Fruit fly (Drosophila melanogaster): ENCODE measurements around the gene CG14105.

The CG14105 gene

dm6 chr3L:13450177-13450793, 23.8 kb upstream of the CG14105 start, which contains the start of the genes JMJD7 and CG10738 (continued):
- TF ChIP-seq Smox (GFP tag; optimal IDR thresholded peaks at IDR 0.05) = no peak
- no peak for TF ChIP-seq fd59A (GFP tag; optimal IDR thresholded peaks at IDR 0.05)
- peak; percentile 60 for TF ChIP-seq Eip78C (GFP tag)
- TF ChIP-seq CG11294 (GFP tag; IDR thresholded peaks at IDR 0.05) = peak; percentile 51; the same call in 1 of the 2 replicates
- peak; percentile 44 for TF ChIP-seq CG3032 (tag; optimal IDR thresholded peaks at IDR 0.05)
- peak; percentile 28 for TF ChIP-seq CG9139 (GFP tag; optimal IDR thresholded peaks at IDR 0.05)
- TF ChIP-seq pdm3 (GFP tag; optimal IDR thresholded peaks at IDR 0.05) = peak; percentile 49
- TF ChIP-seq dac (GFP tag; optimal IDR thresholded peaks at IDR 0.05) = no peak
- peak; percentile 38; the same call in 2 of the 3 replicates for TF ChIP-seq CG8119 (GFP tag; IDR thresholded peaks at IDR 0.05)
- peak; percentile 10 for TF ChIP-seq fd85E (GFP tag; optimal IDR thresholded peaks at IDR 0.05)
- peak; percentile 52 for TF ChIP-seq net (GFP tag; optimal IDR thresholded peaks at IDR 0.05)
- TF ChIP-seq Eip93F (GFP tag; optimal IDR thresholded peaks at IDR 0.05) = no peak
- peak; percentile 23 for TF ChIP-seq Sox14 (GFP tag; optimal IDR thresholded peaks at IDR 0.05)
- TF ChIP-seq CG3919 (GFP tag; optimal IDR thresholded peaks at IDR 0.05) = peak; percentile 89
- TF ChIP-seq CG32006 (GFP tag; optimal IDR thresholded peaks at IDR 0.05) = peak; percentile 42
- peak; percentile 81 for TF ChIP-seq svp (GFP tag)
- TF ChIP-seq Hr4 (GFP tag; optimal IDR thresholded peaks at IDR 0.05) = peak; percentile 30
- TF ChIP-seq CG11902 (GFP tag; optimal IDR thresholded peaks at IDR 0.05) = peak; percentile 66
- peak; percentile 76 for TF ChIP-seq Met (GFP tag; optimal IDR thresholded peaks at IDR 0.05)
- no peak for TF ChIP-seq CG1621 (tag; optimal IDR thresholded peaks at IDR 0.05)
- peak; percentile 66 for TF ChIP-seq esn (GFP tag; optimal IDR thresholded peaks at IDR 0.05)
- TF ChIP-seq dsx (GFP tag; optimal IDR thresholded peaks at IDR 0.05; ENCODE audit: poor library complexity, severe bottlenecking) = no peak
- TF ChIP-seq Hr39 (GFP tag; optimal IDR thresholded peaks at IDR 0.05) = no peak

DNA sequence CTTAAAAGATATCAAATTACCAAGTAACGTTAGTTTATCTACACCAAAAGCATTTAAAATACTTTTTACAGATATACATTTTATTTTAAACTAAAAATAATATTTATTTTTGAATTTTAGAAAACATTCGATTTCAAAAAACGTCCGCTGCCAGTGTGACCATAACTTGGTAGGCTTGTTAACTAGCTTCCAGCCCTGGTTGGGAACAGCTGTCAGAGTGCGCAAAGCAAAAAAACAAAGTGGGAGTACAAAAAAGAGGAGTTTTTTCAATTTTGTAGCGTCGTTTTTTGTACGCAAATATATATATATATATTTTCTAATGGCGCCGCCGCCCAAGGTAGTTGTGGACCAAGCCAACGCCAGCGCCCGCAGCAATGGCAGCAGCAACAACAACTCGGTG, 15.9 kb upstream of the CG14105 start, which contains the start of gene cmb:
TSS of gene cmb (plus strand) at position 195 of the 400 bp plus-strand sequence.
- TF ChIP-seq Hr39 (GFP tag; optimal IDR thresholded peaks at IDR 0.05) (no peak), CG6276 (GFP tag; optimal IDR thresholded peaks at IDR 0.05) (peak; percentile 98), Sox15 (GFP tag; optimal IDR thresholded peaks at IDR 0.05) (no peak), dac (GFP tag; optimal IDR thresholded peaks at IDR 0.05) (peak; percentile 94), CG6792 (GFP tag; optimal IDR thresholded peaks at IDR 0.05) (peak; percentile 49), net (GFP tag; optimal IDR thresholded peaks at IDR 0.05) (peak; percentile 88), vri (GFP tag; optimal IDR thresholded peaks at IDR 0.05) (peak; percentile 17), salr (GFP tag; optimal IDR thresholded peaks at IDR 0.05) (peak; percentile 81 to 88), Blimp-1 (GFP tag; optimal IDR thresholded peaks at IDR 0.05) (peak; percentile 16), cyc (GFP tag; optimal IDR thresholded peaks at IDR 0.05) (peak; percentile 11), Sox102F (GFP tag; optimal IDR thresholded peaks at IDR 0.05) (peak; percentile 48), CG6163 (GFP tag; IDR thresholded peaks at IDR 0.05) (peak; percentile 97), achi (GFP tag; optimal IDR thresholded peaks at IDR 0.05) (peak; percentile 88), CG6854 (GFP tag; optimal IDR thresholded peaks at IDR 0.05) (peak; percentile 80), Lpt (GFP tag; optimal IDR thresholded peaks at IDR 0.05) (peak; percentile 90), CG11762 (GFP tag; optimal IDR thresholded peaks at IDR 0.05; ENCODE audit: insufficient read depth) (peak; percentile 59), Eip78C (GFP tag) (no peak), OdsH (GFP tag; optimal IDR thresholded peaks at IDR 0.05) (peak; percentile 71), CG8319 (GFP tag; optimal IDR thresholded peaks at IDR 0.05) (no peak), Ets21C (GFP tag; optimal IDR thresholded peaks at IDR 0.05) (no peak), pdm3 (GFP tag; optimal IDR thresholded peaks at IDR 0.05) (peak; percentile 68), CG10669 (GFP tag; optimal IDR thresholded peaks at IDR 0.05) (peak; percentile 81), CG31627 (GFP tag; optimal IDR thresholded peaks at IDR 0.05) (no peak), esn (GFP tag; optimal IDR thresholded peaks at IDR 0.05) (peak; percentile 60), CG3032 (tag; optimal IDR thresholded peaks at IDR 0.05) (peak; percentile 88), CG3919 (GFP tag; optimal IDR thresholded peaks at IDR 0.05) (peak; percentile 64), Ets96B (tag; optimal IDR thresholded peaks at IDR 0.05) (peak; percentile 90), svp (GFP tag) (no peak), CG10631 (GFP tag; optimal IDR thresholded peaks at IDR 0.05) (no peak), Eip75B (GFP tag; optimal IDR thresholded peaks at IDR 0.05) (peak; percentile 56), CG15336 (GFP tag; IDR thresholded peaks at IDR 0.05) (peak; percentile 91), fd85E (GFP tag; optimal IDR thresholded peaks at IDR 0.05) (no peak), CG8632 (GFP tag; optimal IDR thresholded peaks at IDR 0.05) (peak; percentile 56), CG11902 (GFP tag; optimal IDR thresholded peaks at IDR 0.05) (no peak), CG11294 (GFP tag; IDR thresholded peaks at IDR 0.05) (peak; percentile 23; the same call in 1 of the 2 replicates), Smox (GFP tag; optimal IDR thresholded peaks at IDR 0.05) (peak; percentile 12), Sox14 (GFP tag; optimal IDR thresholded peaks at IDR 0.05) (peak; percentile 62), Eip93F (GFP tag; optimal IDR thresholded peaks at IDR 0.05) (peak; percentile 31), CG34406 (GFP tag; optimal IDR thresholded peaks at IDR 0.05) (peak; percentile 62)
